Worm (Caenorhabditis elegans) whole organism, L1 larva: ENCODE data around the gene lbp-4.

Experiments used
- C04F5.9 ChIP-seq: sonication (generic microtip); optimal IDR thresholded peaks from 2 replicates; lab custom pipeline; 2016; ENCODE audit warnings: missing genetic modification characterization, missing compliant biosample characterization
- F16B12.6 ChIP-seq: fragments of 150-350 bp; optimal IDR thresholded peaks from 2 replicates; lab custom pipeline; 2014; ENCODE audit warnings: missing biosample characterization, missing genetic modification characterization
- Y116A8C.19 ChIP-seq: sonication (generic microtip); optimal IDR thresholded peaks from 2 replicates; lab custom pipeline; 2016; ENCODE audit warnings: missing compliant biosample characterization, missing genetic modification characterization, borderline replicate concordance
- aha-1 ChIP-seq: fragments of 150-350 bp; optimal IDR thresholded peaks from 2 replicates; lab custom pipeline; 2014; ENCODE audit warnings: missing biosample characterization, missing genetic modification characterization
- blmp-1 ChIP-seq: fragments of 150-350 bp; optimal IDR thresholded peaks from 2 replicates; lab custom pipeline; 2014; ENCODE audit warnings: missing biosample characterization, missing genetic modification characterization
- ceh-82 ChIP-seq, 3 experiments: fragments of 150-350 bp in 1 of 3; sonication (generic microtip) in 2 of 3; optimal IDR thresholded peaks; 2 replicates each; lab custom pipeline; 2014 to 2017; ENCODE audit warnings: missing biosample characterization in 3 of 3, missing genetic modification characterization in 3 of 3
- ces-1 ChIP-seq: fragments of 150-350 bp; optimal IDR thresholded peaks from 2 replicates; lab custom pipeline; 2014; ENCODE audit warnings: missing biosample characterization, missing genetic modification reagents, missing genetic modification characterization
- dpl-1 ChIP-seq, 3 experiments: fragments of 150-350 bp in 2 of 3; sonication (generic microtip) in 1 of 3; optimal IDR thresholded peaks; 2 replicates each; lab custom pipeline; 2014 to 2017; ENCODE audit warnings: missing biosample characterization in 3 of 3, missing genetic modification characterization in 3 of 3, missing genetic modification reagents in 3 of 3
- dsc-1 ChIP-seq: sonication (generic microtip); optimal IDR thresholded peaks from 2 replicates; lab custom pipeline; 2016; ENCODE audit warnings: mild to moderate bottlenecking, missing genetic modification characterization, missing compliant biosample characterization
- efl-3 ChIP-seq: fragments of 200-800 bp; sonication (Bioruptor generic); optimal IDR thresholded peaks from 2 replicates; lab custom pipeline; 2018; ENCODE audit warnings: mild to moderate bottlenecking, missing genetic modification characterization, missing compliant biosample characterization
- ets-5 ChIP-seq: fragments of 200-800 bp; sonication (Bioruptor generic); IDR thresholded peaks from 2 replicates; pipeline ENCODE4 v1.3.6; 2022; ENCODE audit warnings: missing genetic modification characterization, missing compliant biosample characterization
- fkh-10 ChIP-seq: sonication (generic microtip); optimal IDR thresholded peaks from 2 replicates; lab custom pipeline; 2017; ENCODE audit warnings: missing biosample characterization, missing genetic modification reagents, missing genetic modification characterization
- fkh-8 ChIP-seq: sonication (generic microtip); optimal IDR thresholded peaks from 2 replicates; lab custom pipeline; 2016; ENCODE audit warnings: mild to moderate bottlenecking, missing genetic modification characterization, missing compliant biosample characterization
- fos-1 ChIP-seq: fragments of 150-350 bp; optimal IDR thresholded peaks from 2 replicates; lab custom pipeline; 2014; ENCODE audit warnings: missing biosample characterization, missing genetic modification characterization
- grh-1 ChIP-seq: fragments of 200-800 bp; sonication (Bioruptor generic); IDR thresholded peaks from 2 replicates; pipeline ENCODE4 v1.3.6; 2022; ENCODE audit warnings: missing genetic modification reagents, missing genetic modification characterization, missing compliant biosample characterization
- hlh-17 ChIP-seq: fragments of 200-800 bp; sonication (Bioruptor generic); optimal IDR thresholded peaks from 2 replicates; lab custom pipeline; 2018; ENCODE audit warnings: missing genetic modification characterization, mild to moderate bottlenecking, missing compliant biosample characterization, moderate library complexity, borderline replicate concordance
- irx-1 ChIP-seq: sonication (generic microtip); optimal IDR thresholded peaks from 2 replicates; lab custom pipeline; 2016; ENCODE audit warnings: missing genetic modification characterization, missing compliant biosample characterization
- jun-1 ChIP-seq: fragments of 150-350 bp; optimal IDR thresholded peaks from 2 replicates; lab custom pipeline; 2014; ENCODE audit warnings: missing biosample characterization, missing genetic modification reagents, missing genetic modification characterization
- lin-13 ChIP-seq: fragments of 150-350 bp; optimal IDR thresholded peaks from 2 replicates; lab custom pipeline; 2014; ENCODE audit warnings: missing biosample characterization, missing genetic modification reagents, missing genetic modification characterization
- lin-14 ChIP-seq: fragments of 200-800 bp; sonication (Bioruptor generic); optimal IDR thresholded peaks from 2 replicates; lab custom pipeline; 2018; ENCODE audit warnings: mild to moderate bottlenecking, missing genetic modification characterization, moderate library complexity, missing compliant biosample characterization
- lin-39 ChIP-seq: fragments of 150-350 bp; optimal IDR thresholded peaks from 2 replicates; lab custom pipeline; 2014; ENCODE audit warnings: missing biosample characterization, missing genetic modification reagents, missing genetic modification characterization
- lsy-2 ChIP-seq, 2 experiments: fragments of 150-350 bp; optimal IDR thresholded peaks; 2 replicates each; lab custom pipeline; 2014; ENCODE audit warnings: missing biosample characterization in 2 of 2, missing genetic modification characterization in 2 of 2
- mdl-1 ChIP-seq, 2 experiments: fragments of 150-350 bp; optimal IDR thresholded peaks; 2 replicates each; lab custom pipeline; 2014 to 2017; ENCODE audit warnings: missing biosample characterization in 2 of 2, missing genetic modification characterization in 2 of 2, inconsistent platforms in 1 of 2
- mef-2 ChIP-seq: fragments of 150-350 bp; optimal IDR thresholded peaks from 2 replicates; lab custom pipeline; 2014; ENCODE audit warnings: missing biosample characterization, missing genetic modification characterization
- nhr-12 ChIP-seq: sonication (generic microtip); optimal IDR thresholded peaks from 2 replicates; lab custom pipeline; 2017; ENCODE audit warnings: missing biosample characterization, missing genetic modification characterization
- nhr-19 ChIP-seq: fragments of 200-800 bp; sonication (Bioruptor generic); conservative IDR thresholded peaks from 2 replicates; pipeline ENCODE4 v1.3.6; 2022; ENCODE audit warnings: missing genetic modification characterization, missing compliant biosample characterization
- nhr-20 ChIP-seq: sonication (generic microtip); optimal IDR thresholded peaks from 2 replicates; lab custom pipeline; 2016; ENCODE audit warnings: mild to moderate bottlenecking, missing genetic modification characterization, missing compliant biosample characterization
- nhr-71 ChIP-seq: sonication (generic microtip); optimal IDR thresholded peaks from 2 replicates; lab custom pipeline; 2016; ENCODE audit warnings: mild to moderate bottlenecking, missing genetic modification characterization, moderate library complexity, missing compliant biosample characterization
- nhr-76 ChIP-seq: sonication (generic microtip); optimal IDR thresholded peaks from 2 replicates; lab custom pipeline; 2017; ENCODE audit warnings: missing biosample characterization, missing genetic modification characterization
- nhr-77 ChIP-seq: fragments of 150-350 bp; optimal IDR thresholded peaks from 2 replicates; lab custom pipeline; 2014; ENCODE audit warnings: missing biosample characterization, missing genetic modification characterization
- nhr-84 ChIP-seq: sonication (generic microtip); optimal IDR thresholded peaks from 2 replicates; lab custom pipeline; 2017; ENCODE audit warnings: missing biosample characterization, missing genetic modification characterization
- nhr-85 ChIP-seq: sonication (generic microtip); peaks from one replicate; lab custom pipeline; 2016; ENCODE audit warnings: missing genetic modification characterization, inconsistent platforms, missing compliant biosample characterization
- rnt-1 ChIP-seq: sonication (generic microtip); optimal IDR thresholded peaks from 2 replicates; lab custom pipeline; 2016; ENCODE audit warnings: mild to moderate bottlenecking, missing genetic modification characterization, moderate library complexity, missing compliant biosample characterization
- snu-23 ChIP-seq: sonication (generic microtip); optimal IDR thresholded peaks from 2 replicates; lab custom pipeline; 2016; ENCODE audit warnings: missing genetic modification characterization, missing compliant biosample characterization
- sptf-1 ChIP-seq: fragments of 150-350 bp; optimal IDR thresholded peaks from 2 replicates; lab custom pipeline; 2014; ENCODE audit warnings: missing biosample characterization, missing genetic modification characterization
- swsn-7 ChIP-seq: sonication (generic microtip); optimal IDR thresholded peaks from 2 replicates; lab custom pipeline; 2016; ENCODE audit warnings: missing genetic modification characterization, missing compliant biosample characterization
- tbx-2 ChIP-seq: sonication (generic microtip); optimal IDR thresholded peaks from 2 replicates; lab custom pipeline; 2016; ENCODE audit warnings: missing genetic modification characterization, missing compliant biosample characterization
- unc-130 ChIP-seq: fragments of 150-350 bp; optimal IDR thresholded peaks from 2 replicates; lab custom pipeline; 2017; ENCODE audit warnings: missing biosample characterization, missing genetic modification characterization, inconsistent platforms
- unc-30 ChIP-seq: sonication (generic microtip); optimal IDR thresholded peaks from 2 replicates; lab custom pipeline; 2017; ENCODE audit warnings: missing biosample characterization, missing genetic modification characterization
- unc-98 ChIP-seq: fragments of 200-800 bp; sonication (Bioruptor generic); IDR thresholded peaks from 2 replicates; pipeline ENCODE4 v1.3.6; 2022; ENCODE audit warnings: missing genetic modification characterization, missing compliant biosample characterization
- xbp-1 ChIP-seq: sonication (generic microtip); optimal IDR thresholded peaks from 2 replicates; lab custom pipeline; 2016; ENCODE audit warnings: missing genetic modification characterization, missing compliant biosample characterization
- ztf-4 ChIP-seq: fragments of 150-350 bp; optimal IDR thresholded peaks from 2 replicates; lab custom pipeline; 2014; ENCODE audit warnings: missing biosample characterization, missing genetic modification characterization

The lbp-4 gene

ce11 chrV:7816486-7816885 is 3.9 kb upstream of the lbp-4 start:
- no peak for TF ChIP-seq sptf-1 (tag; lab: Kevin White, UChicago)
- TF ChIP-seq nhr-71 (tag; lab: Kevin White, UChicago), result no peak
- TF ChIP-seq nhr-76 (tag; lab: Kevin White, UChicago), result no peak
- no peak for TF ChIP-seq rnt-1 (tag; lab: Kevin White, UChicago)
- no peak for TF ChIP-seq unc-98 (GFP tag; lab: Robert Waterston, UW)
- TF ChIP-seq grh-1 (GFP tag; lab: Robert Waterston, UW), result no peak
- no peak for TF ChIP-seq aha-1 (tag; lab: Kevin White, UChicago)
- TF ChIP-seq tbx-2, result no peak
- no peak for TF ChIP-seq nhr-84 (tag; lab: Kevin White, UChicago)
- peak; percentile 66 for TF ChIP-seq lin-14
- TF ChIP-seq Y116A8C.19 (tag; lab: Kevin White, UChicago), result no peak
- TF ChIP-seq ces-1 (GFP tag; lab: Kevin White, UChicago), result peak; percentile 22
- no peak for TF ChIP-seq nhr-12 (tag; lab: Kevin White, UChicago)
- no peak for TF ChIP-seq unc-30 (tag; lab: Kevin White, UChicago)
- TF ChIP-seq nhr-77 (tag; lab: Kevin White, UChicago), result no peak
- TF ChIP-seq fkh-10 (GFP tag; lab: Kevin White, UChicago), result peak; percentile 51
- no peak for TF ChIP-seq F16B12.6 (tag; lab: Kevin White, UChicago)
- no peak for TF ChIP-seq dpl-1 (GFP tag; optimal IDR thresholded peaks at IDR 0.05; lab: Kevin White, UChicago)
- no peak for TF ChIP-seq nhr-19 (GFP tag; lab: Robert Waterston, UW)
- TF ChIP-seq hlh-17 (GFP tag; lab: Kevin White, UChicago), result no peak
- no peak for TF ChIP-seq C04F5.9
- TF ChIP-seq ets-5, result no peak
- TF ChIP-seq lin-13 (GFP tag; lab: Kevin White, UChicago), result no peak
- TF ChIP-seq ztf-4 (tag; lab: Kevin White, UChicago), result no peak
- TF ChIP-seq efl-3 (GFP tag; lab: Kevin White, UChicago), result no peak
- no peak for TF ChIP-seq jun-1

- TF ChIP-seq lin-14, result peak; percentile 82
- no peak for TF ChIP-seq mdl-1 (tag; optimal IDR thresholded peaks at IDR 0.05; lab: Kevin White, UChicago)
- TF ChIP-seq blmp-1 (tag; lab: Kevin White, UChicago), result no peak
- TF ChIP-seq nhr-71 (tag; lab: Kevin White, UChicago), result peak; percentile 3
- TF ChIP-seq nhr-76 (tag; lab: Kevin White, UChicago), result no peak
- peak; percentile 68 for TF ChIP-seq fkh-10 (GFP tag; lab: Kevin White, UChicago)
- TF ChIP-seq ceh-82 (tag; optimal IDR thresholded peaks at IDR 0.05; lab: Kevin White, UChicago), result peak in 1 of 3 experiments; percentile 16
- TF ChIP-seq fkh-8 (tag; lab: Kevin White, UChicago), result peak; percentile 9
- TF ChIP-seq unc-30 (tag; lab: Kevin White, UChicago), result no peak
- no peak for TF ChIP-seq efl-3 (GFP tag; lab: Kevin White, UChicago)
Observed at ce11 chrV:7819585-7819984, 793 bp upstream of the lbp-4 start.

ce11 chrV:7822655-7823054 is 2.3 kb downstream of the lbp-4 start:
- peak; percentile 31 to 45 for TF ChIP-seq lsy-2 (tag; optimal IDR thresholded peaks at IDR 0.05; lab: Kevin White, UChicago)
- no peak for TF ChIP-seq unc-30 (tag; lab: Kevin White, UChicago)
- peak; percentile 37 for TF ChIP-seq swsn-7 (tag; lab: Kevin White, UChicago)
- peak; percentile 49 for TF ChIP-seq dsc-1 (tag; lab: Kevin White, UChicago)
- TF ChIP-seq fos-1 (tag; lab: Kevin White, UChicago), result peak; percentile 39
- no peak for TF ChIP-seq jun-1
- no peak for TF ChIP-seq nhr-85 (tag; lab: Kevin White, UChicago)
- peak; percentile 53 for TF ChIP-seq snu-23
- 0 out of 2 replicates have a peak, but pooled peaks have one; percentile 27 for TF ChIP-seq unc-98 (GFP tag; lab: Robert Waterston, UW)
- peak; percentile 56 for TF ChIP-seq ztf-4 (tag; lab: Kevin White, UChicago)
- no peak for TF ChIP-seq nhr-77 (tag; lab: Kevin White, UChicago)
- peak; percentile 80 for TF ChIP-seq rnt-1 (tag; lab: Kevin White, UChicago)
- TF ChIP-seq nhr-20 (tag; lab: Kevin White, UChicago), result peak; percentile 44
- peak; percentile 46 for TF ChIP-seq unc-130
- peak; percentile 23 for TF ChIP-seq lin-39 (tag; lab: Kevin White, UChicago)
- TF ChIP-seq xbp-1 (tag; lab: Kevin White, UChicago), result peak; percentile 29
- peak; percentile 86 for TF ChIP-seq nhr-71 (tag; lab: Kevin White, UChicago)
- TF ChIP-seq mef-2, result peak; percentile 33
- TF ChIP-seq lin-14, result peak; percentile 90
- no peak for TF ChIP-seq nhr-12 (tag; lab: Kevin White, UChicago)
- peak; percentile 47 for TF ChIP-seq nhr-19 (GFP tag; lab: Robert Waterston, UW)
- TF ChIP-seq tbx-2, result peak; percentile 33
- peak in 1 of 2 experiments; percentile 15 for TF ChIP-seq mdl-1 (tag; optimal IDR thresholded peaks at IDR 0.05; lab: Kevin White, UChicago)
- no peak for TF ChIP-seq irx-1 (tag; lab: Kevin White, UChicago)
